Worm (Caenorhabditis elegans) whole organism, mixed stage, embryonic: ENCODE measurements around the gene ZK418.2.

Source experiments
- M03D4.4 ChIP-seq: sonication (generic microtip); optimal IDR thresholded peaks from 2 replicates; lab custom pipeline; 2017; ENCODE audit warnings: mild to moderate bottlenecking, missing genetic modification characterization, missing compliant biosample characterization
- ces-1 ChIP-seq: fragments of 150-350 bp; optimal IDR thresholded peaks from 2 replicates; lab custom pipeline; 2014; ENCODE audit warnings: missing biosample characterization, missing genetic modification reagents, missing genetic modification characterization
- elt-1 ChIP-seq: sonication (generic microtip); optimal IDR thresholded peaks from 2 replicates; lab custom pipeline; 2017; ENCODE audit warnings: missing genetic modification characterization, mild to moderate bottlenecking, missing compliant biosample characterization, antibody characterized with exemption, moderate library complexity, borderline replicate concordance; ENCODE audit not compliant: insufficient read depth
- flh-1 ChIP-seq: fragments of 200-800 bp; sonication (Bioruptor generic); optimal IDR thresholded peaks from 2 replicates; lab custom pipeline; 2018; ENCODE audit warnings: mild to moderate bottlenecking, missing genetic modification characterization, moderate library complexity, missing compliant biosample characterization
- nhr-12 ChIP-seq: fragments of 150-350 bp; optimal IDR thresholded peaks from 2 replicates; lab custom pipeline; 2014; ENCODE audit warnings: missing biosample characterization, missing genetic modification characterization
- nhr-28 ChIP-seq: fragments of 150-350 bp; optimal IDR thresholded peaks from 2 replicates; lab custom pipeline; 2014; ENCODE audit warnings: missing biosample characterization, missing genetic modification characterization
- pha-4 ChIP-seq: fragments of 150-350 bp; optimal IDR thresholded peaks from 2 replicates; lab custom pipeline; 2018; ENCODE audit warnings: missing biosample characterization, missing genetic modification reagents, missing genetic modification characterization
- snpc-4 ChIP-seq: fragments of 150-350 bp; optimal IDR thresholded peaks from 2 replicates; lab custom pipeline; 2014; ENCODE audit warnings: missing biosample characterization, missing genetic modification characterization
- unc-62 ChIP-seq: fragments of 150-350 bp; optimal IDR thresholded peaks from 2 replicates; lab custom pipeline; 2014; ENCODE audit warnings: missing biosample characterization, missing genetic modification reagents, missing genetic modification characterization
- ztf-11 ChIP-seq: fragments of 150-350 bp; optimal IDR thresholded peaks from 2 replicates; lab custom pipeline; 2014; ENCODE audit warnings: missing biosample characterization, missing genetic modification characterization

- no peak for TF ChIP-seq nhr-28 (tag; lab: Kevin White, UChicago)
- peak; percentile 70 for TF ChIP-seq unc-62 (GFP tag; lab: Kevin White, UChicago)
- no peak for TF ChIP-seq ztf-11 (tag; lab: Kevin White, UChicago)
- no peak for TF ChIP-seq elt-1 (tag; lab: Kevin White, UChicago)
- no peak for TF ChIP-seq nhr-12 (tag; lab: Kevin White, UChicago)
- peak; percentile 42 for TF ChIP-seq ces-1 (GFP tag; lab: Kevin White, UChicago)
- TF ChIP-seq flh-1: no peak
- TF ChIP-seq M03D4.4 (tag; lab: Kevin White, UChicago): no peak
- no peak for TF ChIP-seq snpc-4 (tag; lab: Kevin White, UChicago)
- peak; percentile 45 for TF ChIP-seq pha-4 (tag; lab: Kevin White, UChicago)
These were observed 25.6 kb downstream of the ZK418.2 start for ce11 chrIII:7116615-7117252.
